Fruit fly (Drosophila melanogaster) whole organism, wandering third instar larva: Measurements from ENCODE around the gene Mic26-27.

ENCODE experiments used
- Abd-B ChIP-seq: fragments of >200 bp; optimal IDR thresholded peaks from 2 replicates; lab custom pipeline; 2017; ENCODE audit warnings: missing biosample characterization, missing genetic modification characterization
- Hnf4 ChIP-seq: fragments of 200-800 bp; sonication (Bioruptor generic); optimal IDR thresholded peaks from 2 replicates; lab custom pipeline; 2016; ENCODE audit warnings: missing biosample characterization, mild to moderate bottlenecking, missing genetic modification characterization
- Hr78 ChIP-seq: fragments of >200 bp; optimal IDR thresholded peaks from 2 replicates; lab custom pipeline; 2017; ENCODE audit warnings: missing biosample characterization, missing genetic modification characterization
- Hr83 ChIP-seq: fragments of 200-300 bp; sonication (Bioruptor generic); optimal IDR thresholded peaks from 2 replicates; lab custom pipeline; 2016; ENCODE audit warnings: missing biosample characterization, mild to moderate bottlenecking, missing genetic modification characterization, moderate library complexity; ENCODE audit not compliant: poor library complexity, severe bottlenecking
- OdsH ChIP-seq: fragments of 200-800 bp; sonication (Bioruptor generic); optimal IDR thresholded peaks from 2 replicates; lab custom pipeline; 2016; ENCODE audit warnings: missing biosample characterization, mild to moderate bottlenecking, missing genetic modification characterization
- Rel ChIP-seq, 2 experiments: fragments of 200-800 bp; sonication (Bioruptor generic) in 1 of 2; optimal IDR thresholded peaks; 2 replicates in 1 of 2; 3 replicates in 1 of 2; lab custom pipeline; 2016 to 2019; ENCODE audit warnings: mild to moderate bottlenecking in 2 of 2, missing biosample characterization in 2 of 2, missing genetic modification characterization in 2 of 2, moderate library complexity in 1 of 2
- dmrt93B ChIP-seq: fragments of 200-800 bp; sonication (Bioruptor generic); optimal IDR thresholded peaks from 2 replicates; lab custom pipeline; 2018; ENCODE audit warnings: missing biosample characterization, mild to moderate bottlenecking, missing genetic modification characterization
- jim ChIP-seq: fragments of 175-275, 200-325 bp; sonication (Bioruptor generic); optimal IDR thresholded peaks from 2 replicates; lab custom pipeline; 2016; ENCODE audit warnings: missing biosample characterization, mild to moderate bottlenecking, missing genetic modification characterization
- pan ChIP-seq: fragments of >200 bp; optimal IDR thresholded peaks from 2 replicates; lab custom pipeline; 2017

DNA sequence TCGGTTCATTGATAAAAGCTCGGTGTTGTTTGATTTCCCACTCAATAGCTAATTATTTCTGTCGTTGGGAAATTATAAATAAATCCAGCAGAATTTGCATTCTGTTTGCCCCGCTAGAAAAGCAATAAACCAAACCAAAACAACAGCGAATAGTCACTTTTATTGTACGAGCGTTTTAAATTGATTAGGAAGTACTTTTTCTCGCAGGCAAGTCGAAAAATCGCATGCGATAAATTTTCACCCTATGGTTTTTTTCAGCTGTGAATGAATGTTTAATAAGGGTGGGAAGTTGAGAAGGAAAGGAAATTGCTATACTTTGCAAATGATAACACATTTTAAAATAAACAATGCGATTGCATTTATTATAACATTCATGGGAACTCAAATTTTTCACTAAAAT lies 9.4 kb upstream of the Mic26-27 start:
- no peak for TF ChIP-seq OdsH (GFP tag; lab: Kevin White, UChicago)
- no peak for TF ChIP-seq Hr78 (GFP tag; lab: Kevin White, UChicago)
- TF ChIP-seq pan, result no peak
- no peak for TF ChIP-seq jim (GFP tag; lab: Kevin White, UChicago)
- TF ChIP-seq Hr83, result no peak
- no peak for TF ChIP-seq Hnf4
- no peak for TF ChIP-seq dmrt93B (GFP tag; lab: Kevin White, UChicago)
- TF ChIP-seq Abd-B (GFP tag; lab: Kevin White, UChicago), result no peak
- no peak for TF ChIP-seq Rel (GFP tag; optimal IDR thresholded peaks at IDR 0.05; lab: Kevin White, UChicago)
- TF ChIP-seq Rel (tag; optimal IDR thresholded peaks at IDR 0.05; lab: Kevin White, UChicago), result no peak
